Worm (Caenorhabditis elegans): ENCODE data around the gene Y38E10A.28.

- no peak for TF ChIP-seq flt-1 (GFP tag; IDR thresholded peaks at IDR 0.05)
- TF ChIP-seq tbx-11 (GFP tag; IDR thresholded peaks at IDR 0.05), result no peak
- TF ChIP-seq ama-1 (optimal IDR thresholded peaks at IDR 0.05), result no peak
- no peak for TF ChIP-seq pes-1 (GFP tag; IDR thresholded peaks at IDR 0.05)
- TF ChIP-seq scrt-1 (GFP tag; IDR thresholded peaks at IDR 0.05), result no peak
- TF ChIP-seq sea-1 (GFP tag; conservative IDR thresholded peaks at IDR 0.05), result no peak
- TF ChIP-seq hmg-4 (GFP tag; optimal IDR thresholded peaks at IDR 0.05), result no peak
- no peak for TF ChIP-seq ceh-36 (tag; optimal IDR thresholded peaks at IDR 0.05)
- no peak for TF ChIP-seq hnd-1 (tag; optimal IDR thresholded peaks at IDR 0.05)
- no peak for TF ChIP-seq hmbx-1 (tag; optimal IDR thresholded peaks at IDR 0.05)
- no peak for TF ChIP-seq aly-1 (tag; optimal IDR thresholded peaks at IDR 0.05)
- no peak for TF ChIP-seq ets-7 (tag; optimal IDR thresholded peaks at IDR 0.05)
- TF ChIP-seq ceh-13 (GFP tag; optimal IDR thresholded peaks at IDR 0.05), result no peak
- no peak for TF ChIP-seq tbx-37 (GFP tag; conservative IDR thresholded peaks at IDR 0.05)
Observed at ce11 chrII:12621908-12622566, 7.5 kb upstream of the Y38E10A.28 start, which contains the start of gene nspe-8.

All from whole organism, early embryonic.